Worm (Caenorhabditis elegans): Measurements from ENCODE around the gene acd-3.

The acd-3 gene

DNA sequence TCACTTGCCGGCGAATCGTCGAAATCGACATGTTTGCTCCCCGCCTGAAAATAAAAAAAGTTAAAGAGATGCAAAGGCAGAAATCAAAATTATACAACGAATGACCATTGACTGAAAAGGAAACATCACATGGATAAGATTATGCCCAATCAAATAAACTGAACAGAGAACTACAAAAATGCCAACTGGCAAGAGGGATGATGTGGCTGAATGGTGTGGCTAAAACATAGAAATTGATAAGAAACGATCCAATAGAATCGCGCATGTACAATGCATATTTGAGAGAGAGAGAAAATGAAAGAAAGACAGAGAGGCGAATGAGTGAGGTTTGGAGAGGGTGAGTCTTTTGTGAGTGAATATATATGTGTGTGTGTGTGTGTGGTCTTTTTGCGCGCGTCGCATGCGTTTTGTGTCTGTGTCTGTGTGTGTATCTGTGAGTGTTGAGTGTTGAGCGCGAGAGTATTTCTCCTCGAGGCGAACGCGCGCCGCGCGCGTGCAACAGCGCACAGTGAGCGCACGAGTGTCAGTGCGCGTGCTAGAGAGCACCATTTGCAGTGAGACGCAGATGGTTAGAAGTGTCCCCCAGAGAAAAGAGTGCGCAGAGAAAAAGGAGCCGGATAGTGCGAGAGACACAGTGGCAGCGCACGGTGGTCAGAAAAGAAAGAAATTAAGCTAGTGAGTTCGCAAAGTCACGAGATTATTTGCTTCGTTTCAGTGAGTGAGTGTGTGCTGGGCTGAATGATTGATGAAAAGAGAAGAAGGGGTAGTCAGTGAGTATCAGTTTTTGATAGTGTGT is 30.4 kb upstream of the acd-3 start, which contains the start of gene epn-1 (continued):
- TF ChIP-seq hmg-1.1 (GFP tag; IDR thresholded peaks at IDR 0.05) (peak; percentile 99), nhr-28 (tag; optimal IDR thresholded peaks at IDR 0.05) (peak; percentile 97), snpc-4 (tag; optimal IDR thresholded peaks at IDR 0.05) (no peak), sdz-12 (GFP tag; optimal IDR thresholded peaks at IDR 0.05) (peak; percentile 64), ces-1 (GFP tag; optimal IDR thresholded peaks at IDR 0.05) (no peak), nhr-48 (tag; optimal IDR thresholded peaks at IDR 0.05) (peak; percentile 99), nhr-237 (tag; optimal IDR thresholded peaks at IDR 0.05) (peak; percentile 51), hlh-30 (tag; optimal IDR thresholded peaks at IDR 0.05; ENCODE audit: insufficient read depth) (peak; percentile 100), T20F7.1 (GFP tag; optimal IDR thresholded peaks at IDR 0.05) (peak; percentile 88), ceh-62 (tag; optimal IDR thresholded peaks at IDR 0.05) (no peak), mep-1 (tag; optimal IDR thresholded peaks at IDR 0.05) (peak; percentile 98), vab-7 (GFP tag; IDR thresholded peaks at IDR 0.05) (peak; percentile 70; the same call in 1 of the 2 replicates), lin-38 (GFP tag; IDR thresholded peaks at IDR 0.05) (peak; percentile 80), set-16 (GFP tag; IDR thresholded peaks at IDR 0.05) (peak; percentile 99), nhr-77 (tag; optimal IDR thresholded peaks at IDR 0.05) (peak; percentile 82), pha-4 (GFP tag; IDR thresholded peaks at IDR 0.05) (peak; percentile 96), pha-4 (tag; optimal IDR thresholded peaks at IDR 0.05) (no peak), daf-12 (tag; optimal IDR thresholded peaks at IDR 0.05) (no peak), spr-3 (GFP tag; optimal IDR thresholded peaks at IDR 0.05) (peak; percentile 84), Y5F2A.4 (GFP tag; optimal IDR thresholded peaks at IDR 0.05) (peak; percentile 31), pqm-1 (tag; optimal IDR thresholded peaks at IDR 0.05) (peak; percentile 23), spr-1 (tag; optimal IDR thresholded peaks at IDR 0.05) (peak; percentile 94), hlh-11 (tag; optimal IDR thresholded peaks at IDR 0.05) (peak; percentile 100), dpl-1 (GFP tag; optimal IDR thresholded peaks at IDR 0.05) (peak; percentile 73), Y105C5A.15 (GFP tag; IDR thresholded peaks at IDR 0.05) (0 out of 2 replicates have a peak, but pooled peaks have one; percentile 35), ztf-11 (tag; optimal IDR thresholded peaks at IDR 0.05) (no peak), D1046.2 (GFP tag; IDR thresholded peaks at IDR 0.05) (peak; percentile 81; the same call in 1 of the 2 replicates), ceh-82 (tag; optimal IDR thresholded peaks at IDR 0.05) (no peak), unc-62 (GFP tag; optimal IDR thresholded peaks at IDR 0.05 in 1 of 2) (peak in 1 of 2 experiments; percentile 100), unc-62 (tag; optimal IDR thresholded peaks at IDR 0.05) (peak; percentile 21), daf-8 (GFP tag; IDR thresholded peaks at IDR 0.05) (0 out of 2 replicates have a peak, but pooled peaks have one; percentile 55), mdt-29 (GFP tag; IDR thresholded peaks at IDR 0.05) (peak; percentile 90), nhr-76 (tag; optimal IDR thresholded peaks at IDR 0.05) (peak; percentile 66), lin-1 (GFP tag; IDR thresholded peaks at IDR 0.05) (peak; percentile 96), mdl-1 (tag; optimal IDR thresholded peaks at IDR 0.05) (peak; percentile 100), arid-1 (GFP tag; conservative IDR thresholded peaks at IDR 0.05) (peak; percentile 76), aha-1 (tag) (peak; percentile 100), snpc-1.2 (GFP tag; IDR thresholded peaks at IDR 0.05) (no peak; the same call in 1 of the 2 replicates), daf-19 (GFP tag; conservative IDR thresholded peaks at IDR 0.05) (no peak), ZK546.5 (tag; optimal IDR thresholded peaks at IDR 0.05) (peak in 1 of 2 experiments; percentile 49), nhr-41 (GFP tag; IDR thresholded peaks at IDR 0.05) (peak; percentile 68; the same call in 1 of the 2 replicates), lir-3 (tag; optimal IDR thresholded peaks at IDR 0.05) (peak; percentile 84), lin-39 (tag; optimal IDR thresholded peaks at IDR 0.05) (peak; percentile 36), nhr-25 (tag; optimal IDR thresholded peaks at IDR 0.05; ENCODE audit: borderline replicate concordance, insufficient read depth) (peak; percentile 85), tra-1 (GFP tag; IDR thresholded peaks at IDR 0.05) (peak; percentile 99), zip-2 (tag; optimal IDR thresholded peaks at IDR 0.05) (peak; percentile 50), F10B5.3 (tag; optimal IDR thresholded peaks at IDR 0.05) (peak; percentile 74), madf-9 (GFP tag; conservative IDR thresholded peaks at IDR 0.05) (peak; percentile 96), dmd-8 (GFP tag; IDR thresholded peaks at IDR 0.05) (no peak), fos-1 (tag; optimal IDR thresholded peaks at IDR 0.05) (no peak)

Measured in whole organism, L4 larva.